Fruit fly (Drosophila melanogaster) whole organism, embryonic: ENCODE results near the gene CG8952.

Experiments
- Atf6 ChIP-seq: fragments of 200-800 bp; sonication (Bioruptor generic); IDR thresholded peaks from 2 replicates; pipeline ENCODE4 v1.3.6; 2022; ENCODE audit warnings: missing biosample characterization, missing genetic modification characterization
- B-H2 ChIP-seq: fragments of 200-800 bp; sonication (Bioruptor generic); optimal IDR thresholded peaks from 2 replicates; lab custom pipeline; 2018; ENCODE audit warnings: missing biosample characterization, mild to moderate bottlenecking, missing genetic modification characterization
- CG10431 ChIP-seq: fragments of 200-800 bp; sonication (Bioruptor generic); optimal IDR thresholded peaks from 3 replicates; lab custom pipeline; 2018; ENCODE audit warnings: missing biosample characterization, mild to moderate bottlenecking, missing genetic modification characterization
- CG12769 ChIP-seq: fragments of 200-800 bp; sonication (Bioruptor generic); optimal IDR thresholded peaks from 2 replicates; lab custom pipeline; 2019; ENCODE audit warnings: missing biosample characterization, mild to moderate bottlenecking, missing genetic modification characterization, moderate library complexity
- CG14014 ChIP-seq: fragments of 200-800 bp; sonication (Bioruptor generic); IDR thresholded peaks from 2 replicates; pipeline ENCODE4 v1.3.6; 2022; ENCODE audit warnings: missing biosample characterization, missing genetic modification characterization
- CG14860 ChIP-seq: fragments of 200-800 bp; sonication (Bioruptor generic); IDR thresholded peaks from 3 replicates; pipeline ENCODE4 v1.3.6; 2022; ENCODE audit warnings: missing biosample characterization, missing genetic modification characterization; ENCODE audit not compliant: partially characterized antibody
- CG14965 ChIP-seq: fragments of 200-800 bp; sonication (Bioruptor generic); optimal IDR thresholded peaks from 2 replicates; lab custom pipeline; 2016; ENCODE audit warnings: missing biosample characterization, missing genetic modification characterization, borderline replicate concordance
- CG15073 ChIP-seq: fragments of 200-800 bp; sonication (Bioruptor generic); optimal IDR thresholded peaks from 2 replicates; lab custom pipeline; 2016; ENCODE audit warnings: missing biosample characterization, missing genetic modification characterization
- CG16815 ChIP-seq: fragments of 200-800 bp; sonication (Bioruptor generic); optimal IDR thresholded peaks from 3 replicates; lab custom pipeline; 2017; ENCODE audit warnings: missing biosample characterization, mild to moderate bottlenecking, missing genetic modification characterization
- CG17385 ChIP-seq: fragments of 200-800 bp; sonication (Bioruptor generic); optimal IDR thresholded peaks from 3 replicates; lab custom pipeline; 2018; ENCODE audit warnings: missing biosample characterization, mild to moderate bottlenecking, missing genetic modification characterization
- CG17568 ChIP-seq: fragments of 200-800 bp; sonication (Bioruptor generic); optimal IDR thresholded peaks from 2 replicates; lab custom pipeline; 2018; ENCODE audit warnings: missing biosample characterization, mild to moderate bottlenecking, missing genetic modification characterization, moderate library complexity
- CG2199 ChIP-seq: fragments of 200-800 bp; sonication (Bioruptor generic); IDR thresholded peaks from 3 replicates; pipeline ENCODE4 v1.3.6; 2022; ENCODE audit warnings: missing biosample characterization, missing genetic modification characterization
- CG31388 ChIP-seq: fragments of 200-800 bp; sonication (Bioruptor generic); optimal IDR thresholded peaks from 2 replicates; lab custom pipeline; 2016; ENCODE audit warnings: missing biosample characterization, missing genetic modification characterization
- CG32532 ChIP-seq: fragments of 200-800 bp; sonication (Bioruptor generic); IDR thresholded peaks from 2 replicates; pipeline ENCODE4 v1.3.6; 2022; ENCODE audit warnings: missing biosample characterization, missing genetic modification characterization
- CG4360 ChIP-seq: fragments of 200-800 bp; sonication (Bioruptor generic); IDR thresholded peaks from 2 replicates; pipeline ENCODE4 v1.3.6; 2022; ENCODE audit warnings: missing biosample characterization, missing genetic modification characterization
- CG4707 ChIP-seq: fragments of 200-800 bp; sonication (Bioruptor generic); optimal IDR thresholded peaks from 2 replicates; lab custom pipeline; 2018; ENCODE audit warnings: missing biosample characterization, mild to moderate bottlenecking, missing genetic modification characterization, moderate library complexity
- CG8478 ChIP-seq: fragments of >200 bp; optimal IDR thresholded peaks from 2 replicates; lab custom pipeline; 2018
- CG9932 ChIP-seq: fragments of 200-800 bp; sonication (Bioruptor generic); IDR thresholded peaks from 2 replicates; pipeline ENCODE4 v1.3.6; 2022; ENCODE audit warnings: missing biosample characterization, missing genetic modification characterization
- Dbx ChIP-seq: fragments of 200-800 bp; sonication (Bioruptor generic); IDR thresholded peaks from 3 replicates; pipeline ENCODE4 v1.3.6; 2022; ENCODE audit warnings: missing biosample characterization, missing genetic modification characterization
- Deaf1 ChIP-seq: fragments of 200-800 bp; optimal IDR thresholded peaks from 3 replicates; lab custom pipeline; 2019; ENCODE audit warnings: missing biosample characterization, mild to moderate bottlenecking, missing genetic modification characterization, moderate library complexity
- Dfd ChIP-seq, 2 experiments: fragments of >200 bp; optimal IDR thresholded peaks; 2 replicates each; lab custom pipeline; 2017; ENCODE audit warnings: missing biosample characterization in 2 of 2, missing genetic modification characterization in 2 of 2
- HLHmδ ChIP-seq: fragments of 200-800 bp; sonication (Bioruptor generic); optimal IDR thresholded peaks from 2 replicates; lab custom pipeline; 2018; ENCODE audit warnings: missing biosample characterization, mild to moderate bottlenecking, missing genetic modification characterization, moderate library complexity
- Lhr ChIP-seq: fragments of 200-800 bp; sonication (Bioruptor generic); optimal IDR thresholded peaks from 3 replicates; lab custom pipeline; 2017; ENCODE audit warnings: mild to moderate bottlenecking, missing biosample characterization, missing genetic modification reagents, missing genetic modification characterization
- Nf-YB ChIP-seq: fragments of 200-800 bp; sonication (Bioruptor generic); optimal IDR thresholded peaks from 3 replicates; lab custom pipeline; 2019; ENCODE audit warnings: missing biosample characterization, mild to moderate bottlenecking, missing genetic modification characterization, moderate library complexity
- cg ChIP-seq: fragments of 200-800 bp; sonication (Bioruptor generic); optimal IDR thresholded peaks from 3 replicates; lab custom pipeline; 2019; ENCODE audit warnings: missing biosample characterization, mild to moderate bottlenecking, missing genetic modification characterization, moderate library complexity
- chm ChIP-seq: fragments of 200-800 bp; sonication (Bioruptor generic); IDR thresholded peaks from 2 replicates; pipeline ENCODE4 v1.3.6; 2022; ENCODE audit warnings: missing biosample characterization, missing genetic modification characterization
- ewg ChIP-seq: fragments of 200-800 bp; sonication (Bioruptor generic); optimal IDR thresholded peaks from 3 replicates; lab custom pipeline; 2017; ENCODE audit warnings: mild to moderate bottlenecking, missing biosample characterization, missing genetic modification reagents, missing genetic modification characterization
- exex ChIP-seq: fragments of 200-800 bp; sonication (Bioruptor generic); optimal IDR thresholded peaks from 4 replicates; lab custom pipeline; 2018; ENCODE audit warnings: missing biosample characterization, mild to moderate bottlenecking, missing genetic modification characterization, moderate library complexity
- gt ChIP-seq: fragments of 200-800 bp; sonication (Bioruptor generic); IDR thresholded peaks from 2 replicates; pipeline ENCODE4 v1.3.6; 2022; ENCODE audit warnings: missing biosample characterization, missing genetic modification characterization
- h ChIP-seq: fragments of >200 bp; optimal IDR thresholded peaks from 2 replicates; lab custom pipeline; 2017
- hbn ChIP-seq: fragments of 200-800 bp; sonication (Bioruptor generic); IDR thresholded peaks from 2 replicates; pipeline ENCODE4 v1.3.6; 2022; ENCODE audit warnings: missing biosample characterization, missing genetic modification characterization; ENCODE audit not compliant: partially characterized antibody
- kay ChIP-seq: fragments of 200-800 bp; sonication (Bioruptor generic); optimal IDR thresholded peaks from 2 replicates; lab custom pipeline; 2016; ENCODE audit warnings: missing biosample characterization, missing genetic modification characterization
- lab ChIP-seq: fragments of 200-800 bp; sonication (Bioruptor generic); optimal IDR thresholded peaks from 3 replicates; lab custom pipeline; 2017; ENCODE audit warnings: missing biosample characterization, missing genetic modification characterization, mild to moderate bottlenecking, moderate library complexity, missing genetic modification reagents
- nom ChIP-seq: fragments of 200-800 bp; sonication (Bioruptor generic); optimal IDR thresholded peaks from 2 replicates; lab custom pipeline; 2017; ENCODE audit warnings: missing biosample characterization, missing genetic modification characterization, mild to moderate bottlenecking, moderate library complexity, missing genetic modification reagents
- onecut ChIP-seq: fragments of 200-800 bp; sonication (Bioruptor generic); IDR thresholded peaks from 2 replicates; pipeline ENCODE4 v1.3.6; 2022; ENCODE audit warnings: missing biosample characterization, missing genetic modification characterization
- pan ChIP-seq, 4 experiments: fragments of >200 bp in 3 of 4; fragments of 200-800 bp in 1 of 4; sonication (Bioruptor generic) in 1 of 4; optimal IDR thresholded peaks in 3 of 4; IDR thresholded peaks in 1 of 4; 2 replicates each; pipeline versions ENCODE4 v1.3.6 to Lab custom; 2017 to 2022; ENCODE audit warnings: missing biosample characterization in 2 of 4, missing genetic modification characterization in 2 of 4, mixed read lengths in 1 of 4
- shn ChIP-seq: fragments of 200-800 bp; sonication (Bioruptor generic); optimal IDR thresholded peaks from 3 replicates; lab custom pipeline; 2016; ENCODE audit warnings: missing biosample characterization, missing genetic modification characterization
- zf30C ChIP-seq: fragments of 200-800 bp; sonication (Bioruptor generic); optimal IDR thresholded peaks from 3 replicates; lab custom pipeline; 2018; ENCODE audit warnings: missing biosample characterization, mild to moderate bottlenecking, missing genetic modification characterization

CG8952 gene

dm6 chrX:15811666-15812614, 45.7 kb upstream of the CG8952 start (continued):
- TF ChIP-seq B-H2 (GFP tag; lab: Kevin White, UChicago): peak; percentile 12
- no peak for TF ChIP-seq h (lab: Kevin White, UChicago)
- peak; percentile 99 for TF ChIP-seq cg (GFP tag; lab: Kevin White, UChicago)
- TF ChIP-seq gt (GFP tag; lab: Robert Waterston, UW): no peak
- TF ChIP-seq CG16815 (GFP tag; lab: Kevin White, UChicago): no peak
- TF ChIP-seq CG14014 (GFP tag; lab: Robert Waterston, UW): peak; percentile 18; the same call in 1 of the 2 replicates
- TF ChIP-seq hbn (GFP tag; lab: Robert Waterston, UW): peak; percentile 27; the same call in 1 of the 2 replicates
- no peak for TF ChIP-seq CG31388 (GFP tag; lab: Kevin White, UChicago)
- peak; percentile 2 for TF ChIP-seq shn (GFP tag; lab: Kevin White, UChicago)
- peak; percentile 26 for TF ChIP-seq zf30C (GFP tag; lab: Kevin White, UChicago)
- 0 out of 3 replicates have a peak, but pooled peaks have one; percentile 23 for TF ChIP-seq CG2199
- peak; percentile 26; the same call in 1 of the 2 replicates for TF ChIP-seq chm (GFP tag; lab: Robert Waterston, UW)
- peak; percentile 74 for TF ChIP-seq CG8478 (lab: Kevin White, UChicago)
- TF ChIP-seq CG17385: peak; percentile 70
- peak; percentile 98 for TF ChIP-seq CG4360 (GFP tag; lab: Robert Waterston, UW)
- TF ChIP-seq pan (optimal IDR thresholded peaks at IDR 0.05; lab: Kevin White, UChicago): no peak
- TF ChIP-seq pan (GFP tag; optimal IDR thresholded peaks at IDR 0.05 in 1 of 2, IDR thresholded peaks at IDR 0.05 in 1 of 2): peak in 1 of 2 experiments; percentile 26
- peak; percentile 56 for TF ChIP-seq CG12769 (tag; lab: Kevin White, UChicago)
- TF ChIP-seq Dbx (GFP tag; lab: Robert Waterston, UW): peak; percentile 46; the same call in 1 of the 3 replicates
- TF ChIP-seq CG10431 (GFP tag; lab: Kevin White, UChicago): peak; percentile 76
- TF ChIP-seq CG4707 (GFP tag; lab: Kevin White, UChicago): peak; percentile 20
- peak; percentile 1 for TF ChIP-seq exex (tag; lab: Kevin White, UChicago)
- no peak for TF ChIP-seq CG17568 (GFP tag; lab: Kevin White, UChicago)
- TF ChIP-seq nom (GFP tag; lab: Kevin White, UChicago): peak; percentile 50
- peak; percentile 45 for TF ChIP-seq kay
- TF ChIP-seq CG14965 (GFP tag; lab: Kevin White, UChicago): no peak
- TF ChIP-seq Deaf1 (tag; lab: Kevin White, UChicago): peak; percentile 51
- TF ChIP-seq lab (GFP tag; lab: Kevin White, UChicago): peak; percentile 41
- peak; percentile 13 for TF ChIP-seq Nf-YB (GFP tag; lab: Kevin White, UChicago)
- TF ChIP-seq CG32532 (GFP tag; lab: Robert Waterston, UW): peak; percentile 62; the same call in 1 of the 2 replicates
- peak; percentile 67 for TF ChIP-seq onecut (GFP tag; lab: Robert Waterston, UW)
- peak; percentile 4; the same call in 1 of the 2 replicates for TF ChIP-seq Atf6 (GFP tag; lab: Robert Waterston, UW)
- no peak for TF ChIP-seq CG15073 (GFP tag; lab: Kevin White, UChicago)
- TF ChIP-seq CG9932 (GFP tag; lab: Robert Waterston, UW): peak; percentile 34; the same call in 1 of the 2 replicates
- TF ChIP-seq Dfd (GFP tag; optimal IDR thresholded peaks at IDR 0.05; lab: Kevin White, UChicago): peak in 1 of 2 experiments; percentile 37
- no peak for TF ChIP-seq CG14860 (GFP tag; lab: Robert Waterston, UW)
- TF ChIP-seq Lhr (GFP tag; lab: Kevin White, UChicago): no peak
- TF ChIP-seq HLHmδ (GFP tag; lab: Kevin White, UChicago): peak; percentile 9
- peak; percentile 11 for TF ChIP-seq ewg
